Worm (Caenorhabditis elegans) whole organism, L2 larva: ENCODE measurements around the gene srj-57.

Experiments
- C34F6.9 ChIP-seq: fragments of 150-350 bp; optimal IDR thresholded peaks from 2 replicates; lab custom pipeline; 2014; ENCODE audit warnings: missing biosample characterization, missing genetic modification characterization
- F13H6.1 ChIP-seq: sonication (generic microtip); optimal IDR thresholded peaks from 2 replicates; lab custom pipeline; 2016; ENCODE audit warnings: missing genetic modification characterization, missing compliant biosample characterization
- Y55F3AM.14 ChIP-seq: fragments of 200-800 bp; sonication (Bioruptor generic); optimal IDR thresholded peaks from 2 replicates; lab custom pipeline; 2018; ENCODE audit warnings: mild to moderate bottlenecking, missing genetic modification characterization, missing compliant biosample characterization
- ZK546.5 ChIP-seq: sonication (generic microtip); optimal IDR thresholded peaks from 2 replicates; lab custom pipeline; 2017; ENCODE audit warnings: missing biosample characterization, missing genetic modification characterization
- alr-1 ChIP-seq: fragments of 150-350 bp; optimal IDR thresholded peaks from 2 replicates; lab custom pipeline; 2014; ENCODE audit warnings: missing biosample characterization, missing genetic modification characterization
- aly-2 ChIP-seq: fragments of 150-350 bp; optimal IDR thresholded peaks from 2 replicates; lab custom pipeline; 2014; ENCODE audit warnings: missing biosample characterization, missing genetic modification characterization
- ama-1 ChIP-seq: fragments of 150-350 bp; optimal IDR thresholded peaks from 2 replicates; lab custom pipeline; 2018; ENCODE audit warnings: inconsistent platforms
- ceh-16 ChIP-seq: fragments of 150-350 bp; optimal IDR thresholded peaks from 2 replicates; lab custom pipeline; 2014; ENCODE audit warnings: missing biosample characterization, missing genetic modification characterization
- crh-2 ChIP-seq: sonication (generic microtip); optimal IDR thresholded peaks from 2 replicates; lab custom pipeline; 2017; ENCODE audit warnings: missing biosample characterization, missing genetic modification characterization
- dmd-4 ChIP-seq: sonication (generic microtip); optimal IDR thresholded peaks from 2 replicates; lab custom pipeline; 2017; ENCODE audit warnings: missing biosample characterization, missing genetic modification characterization
- egl-27 ChIP-seq: sonication (generic microtip); optimal IDR thresholded peaks from 3 replicates; lab custom pipeline; 2017; ENCODE audit warnings: missing biosample characterization, missing genetic modification reagents, missing genetic modification characterization
- elt-3 ChIP-seq: sonication (generic microtip); optimal IDR thresholded peaks from 2 replicates; lab custom pipeline; 2017; ENCODE audit warnings: missing biosample characterization, missing genetic modification characterization
- fos-1 ChIP-seq: fragments of 150-350 bp; optimal IDR thresholded peaks from 2 replicates; lab custom pipeline; 2014; ENCODE audit warnings: missing biosample characterization, missing genetic modification characterization
- lin-11 ChIP-seq: fragments of 150-350 bp; sonication (generic microtip); optimal IDR thresholded peaks from 2 replicates; lab custom pipeline; 2014; ENCODE audit warnings: missing biosample characterization, missing genetic modification characterization, inconsistent platforms, mixed read lengths
- lin-39 ChIP-seq: fragments of 150-350 bp; optimal IDR thresholded peaks from 2 replicates; lab custom pipeline; 2014; ENCODE audit warnings: missing biosample characterization, missing genetic modification reagents, missing genetic modification characterization
- lsy-2 ChIP-seq, 2 experiments: fragments of 150-350 bp in 1 of 2; sonication (generic microtip) in 1 of 2; optimal IDR thresholded peaks; 2 replicates each; lab custom pipeline; 2014 to 2017; ENCODE audit warnings: missing biosample characterization in 2 of 2, missing genetic modification characterization in 2 of 2
- mab-5 ChIP-seq: fragments of 150-350 bp; optimal IDR thresholded peaks from 2 replicates; lab custom pipeline; 2014; ENCODE audit warnings: missing biosample characterization, missing genetic modification characterization
- mbf-1 ChIP-seq: sonication (generic microtip); optimal IDR thresholded peaks from 2 replicates; lab custom pipeline; 2017; ENCODE audit warnings: missing biosample characterization, missing genetic modification characterization
- nhr-10 ChIP-seq: sonication (generic microtip); optimal IDR thresholded peaks from 2 replicates; lab custom pipeline; 2017; ENCODE audit warnings: missing biosample characterization, missing genetic modification characterization
- nhr-12 ChIP-seq: fragments of 150-350 bp; optimal IDR thresholded peaks from 2 replicates; lab custom pipeline; 2014; ENCODE audit warnings: missing biosample characterization, missing genetic modification characterization
- nhr-21 ChIP-seq: fragments of 150-350 bp; optimal IDR thresholded peaks from 2 replicates; lab custom pipeline; 2014; ENCODE audit warnings: missing biosample characterization, missing genetic modification characterization
- nhr-25 ChIP-seq: fragments of 150-350 bp; sonication (generic microtip); optimal IDR thresholded peaks from 3 replicates; lab custom pipeline; 2014; ENCODE audit warnings: missing biosample characterization, missing genetic modification characterization
- nhr-6 ChIP-seq: fragments of 150-350 bp; optimal IDR thresholded peaks from 2 replicates; lab custom pipeline; 2014; ENCODE audit warnings: missing biosample characterization, missing genetic modification characterization
- nhr-77 ChIP-seq: fragments of 150-350 bp; optimal IDR thresholded peaks from 2 replicates; lab custom pipeline; 2014; ENCODE audit warnings: missing biosample characterization, missing genetic modification characterization
- peb-1 ChIP-seq: fragments of 150-350 bp; optimal IDR thresholded peaks from 2 replicates; lab custom pipeline; 2014; ENCODE audit warnings: missing biosample characterization, missing genetic modification characterization
- sem-4 ChIP-seq: fragments of 150-350 bp; optimal IDR thresholded peaks from 2 replicates; lab custom pipeline; 2014; ENCODE audit warnings: missing biosample characterization, missing genetic modification reagents, missing genetic modification characterization
- skn-1 ChIP-seq: sonication (generic microtip); optimal IDR thresholded peaks from 2 replicates; lab custom pipeline; 2017; ENCODE audit warnings: missing biosample characterization, missing genetic modification characterization
- sma-3 ChIP-seq: sonication (generic microtip); optimal IDR thresholded peaks from 2 replicates; lab custom pipeline; 2016; ENCODE audit warnings: missing genetic modification reagents, missing genetic modification characterization, missing compliant biosample characterization
- sma-9 ChIP-seq, 2 experiments: fragments of 150-350 bp in 1 of 2; sonication (generic microtip) in 1 of 2; optimal IDR thresholded peaks; 2 replicates each; lab custom pipeline; 2014 to 2016; ENCODE audit warnings: missing genetic modification characterization in 2 of 2, mild to moderate bottlenecking in 1 of 2, missing biosample characterization in 1 of 2, missing compliant biosample characterization in 1 of 2, missing genetic modification reagents in 1 of 2, moderate library complexity in 1 of 2
- unc-39 ChIP-seq: fragments of 150-350 bp; optimal IDR thresholded peaks from 2 replicates; lab custom pipeline; 2014; ENCODE audit warnings: missing biosample characterization, missing genetic modification characterization
- unc-62 ChIP-seq: fragments of 150-350 bp; optimal IDR thresholded peaks from 2 replicates; lab custom pipeline; 2014; ENCODE audit warnings: missing biosample characterization, missing genetic modification reagents, missing genetic modification characterization
- ztf-4 ChIP-seq: fragments of 150-350 bp; optimal IDR thresholded peaks from 2 replicates; lab custom pipeline; 2014; ENCODE audit warnings: missing biosample characterization, missing genetic modification characterization

Gene srj-57

ce11 chrV:2870127-2870526, 14.8 kb upstream of the srj-57 start, which contains the start of gene srh-243:
Gene srh-243 (plus strand): TSS chrV:2870427.
- no peak for TF ChIP-seq nhr-21 (tag; lab: Kevin White, UChicago)
- no peak for TF ChIP-seq skn-1 (tag; lab: Kevin White, UChicago)
- TF ChIP-seq nhr-10 (tag; lab: Kevin White, UChicago), result no peak
- TF ChIP-seq ztf-4 (tag; lab: Kevin White, UChicago), result no peak
- no peak for TF ChIP-seq sem-4 (tag; lab: Kevin White, UChicago)
- TF ChIP-seq crh-2, result no peak
- TF ChIP-seq nhr-6 (tag; lab: Kevin White, UChicago), result no peak
- TF ChIP-seq alr-1 (tag; lab: Kevin White, UChicago), result no peak
- no peak for TF ChIP-seq ama-1 (lab: Kevin White, UChicago)
- no peak for TF ChIP-seq mbf-1 (tag; lab: Kevin White, UChicago)
- no peak for TF ChIP-seq nhr-77 (tag; lab: Kevin White, UChicago)
- no peak for TF ChIP-seq aly-2 (tag; lab: Kevin White, UChicago)
- no peak for TF ChIP-seq nhr-25 (tag; lab: Kevin White, UChicago)
- no peak for TF ChIP-seq unc-39 (tag; lab: Kevin White, UChicago)
- TF ChIP-seq C34F6.9, result no peak
- TF ChIP-seq elt-3 (tag; lab: Kevin White, UChicago), result no peak
- TF ChIP-seq nhr-12, result no peak
- no peak for TF ChIP-seq unc-62 (GFP tag; lab: Kevin White, UChicago)

- no peak for TF ChIP-seq aly-2 (tag; lab: Kevin White, UChicago)
- TF ChIP-seq lin-11, result no peak
- no peak for TF ChIP-seq F13H6.1 (tag; lab: Kevin White, UChicago)
- TF ChIP-seq nhr-77 (tag; lab: Kevin White, UChicago), result no peak
- TF ChIP-seq fos-1 (tag; lab: Kevin White, UChicago), result no peak
- TF ChIP-seq nhr-10 (tag; lab: Kevin White, UChicago), result no peak
- TF ChIP-seq Y55F3AM.14 (GFP tag; lab: Kevin White, UChicago), result no peak
- TF ChIP-seq lin-39, result no peak
- no peak for TF ChIP-seq unc-39 (tag; lab: Kevin White, UChicago)
- TF ChIP-seq ztf-4 (tag; lab: Kevin White, UChicago), result no peak
- no peak for TF ChIP-seq ama-1 (lab: Kevin White, UChicago)
- no peak for TF ChIP-seq nhr-6 (tag; lab: Kevin White, UChicago)
- no peak for TF ChIP-seq lsy-2 (tag; optimal IDR thresholded peaks at IDR 0.05; lab: Kevin White, UChicago)
- no peak for TF ChIP-seq nhr-21 (tag; lab: Kevin White, UChicago)
Measured at ce11 chrV:2869503-2869902, 14.1 kb upstream of the srj-57 start, which contains the start of gene srh-241. Gene srh-241 (minus strand): TSS chrV:2869603.

ce11 chrV:2864899-2865298, 9.5 kb upstream of the srj-57 start, which contains the start of gene srh-240:
Gene srh-240 (plus strand): TSS chrV:2865199.
- TF ChIP-seq dmd-4 (tag; lab: Kevin White, UChicago), result no peak
- no peak for TF ChIP-seq elt-3 (tag; lab: Kevin White, UChicago)
- TF ChIP-seq nhr-12, result no peak
- TF ChIP-seq ama-1 (lab: Kevin White, UChicago), result no peak

ce11 chrV:2863033-2863432, 7.7 kb upstream of the srj-57 start, which contains the start of gene srh-272:
Gene srh-272 (plus strand): TSS chrV:2863333.
- TF ChIP-seq ceh-16 (tag; lab: Kevin White, UChicago) (no peak), mab-5 (tag; lab: Kevin White, UChicago) (no peak), sma-9 (GFP tag; optimal IDR thresholded peaks at IDR 0.05; lab: Kevin White, UChicago) (no peak), sma-9 (tag; optimal IDR thresholded peaks at IDR 0.05; lab: Kevin White, UChicago) (no peak), egl-27 (tag; lab: Kevin White, UChicago) (no peak), peb-1 (tag; lab: Kevin White, UChicago) (no peak), nhr-21 (tag; lab: Kevin White, UChicago) (no peak), ztf-4 (tag; lab: Kevin White, UChicago) (no peak), ama-1 (lab: Kevin White, UChicago) (no peak)

ce11 chrV:2861505-2861904, 6.1 kb upstream of the srj-57 start, which contains the start of gene srh-270:
Gene srh-270 (minus strand): TSS chrV:2861605.
- TF ChIP-seq sma-9 (GFP tag; optimal IDR thresholded peaks at IDR 0.05; lab: Kevin White, UChicago) (no peak), sma-9 (tag; optimal IDR thresholded peaks at IDR 0.05; lab: Kevin White, UChicago) (no peak), nhr-12 (no peak), lsy-2 (tag; optimal IDR thresholded peaks at IDR 0.05; lab: Kevin White, UChicago) (no peak), unc-39 (tag; lab: Kevin White, UChicago) (no peak), nhr-10 (tag; lab: Kevin White, UChicago) (no peak), egl-27 (tag; lab: Kevin White, UChicago) (no peak), lin-39 (no peak), sma-3 (no peak), aly-2 (tag; lab: Kevin White, UChicago) (no peak), ztf-4 (tag; lab: Kevin White, UChicago) (no peak), C34F6.9 (no peak), nhr-77 (tag; lab: Kevin White, UChicago) (no peak), alr-1 (tag; lab: Kevin White, UChicago) (no peak), ZK546.5 (tag; lab: Kevin White, UChicago) (no peak), F13H6.1 (tag; lab: Kevin White, UChicago) (no peak), crh-2 (no peak)
